Worm (Caenorhabditis elegans): ENCODE measurements around the gene E02C12.9.

Gene E02C12.9

DNA sequence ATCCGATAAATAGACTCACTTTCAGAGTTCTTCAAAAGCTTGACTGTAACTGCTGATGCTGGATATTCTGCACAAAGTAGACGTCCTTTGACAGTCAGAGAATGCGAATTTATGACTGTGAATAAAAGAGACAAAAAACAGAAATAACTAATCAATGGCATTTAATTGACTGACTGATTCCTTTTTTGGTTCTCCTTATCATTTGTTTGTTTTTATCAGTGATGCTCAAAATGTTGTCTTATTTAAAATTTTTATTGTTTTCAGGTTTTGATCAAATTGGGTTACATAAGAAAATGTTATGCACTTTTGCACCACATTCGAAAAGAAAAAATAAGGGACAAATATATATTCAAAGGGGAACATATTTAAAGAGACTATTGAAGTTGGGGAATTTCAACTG is 18.9 kb downstream of the E02C12.9 start, which contains the start of gene ttr-49:
ttr-49 (minus strand) TSS at position 171 of the 400 bp plus-strand sequence.
- TF ChIP-seq elt-2 (tag; optimal IDR thresholded peaks at IDR 0.05) = peak; percentile 41
- no peak for TF ChIP-seq sup-37 (GFP tag; optimal IDR thresholded peaks at IDR 0.05)

DNA sequence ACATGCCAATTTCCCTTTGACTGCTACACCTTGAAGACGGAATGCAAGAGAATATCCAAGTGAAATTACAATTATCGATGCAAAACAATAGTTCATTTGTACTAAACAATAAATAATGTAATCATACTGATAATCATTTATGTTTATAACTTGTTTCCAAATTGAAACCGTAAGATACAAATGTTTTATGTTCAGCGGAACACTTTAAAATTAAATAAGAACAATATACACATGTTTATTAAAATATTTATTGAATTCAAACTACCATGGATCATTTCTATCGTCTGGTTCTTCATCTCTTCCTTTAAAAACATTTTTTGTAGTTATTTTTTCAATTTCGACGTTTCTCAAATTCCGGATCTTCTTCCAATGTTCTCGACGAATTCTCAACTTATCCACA is 19.9 kb downstream of the E02C12.9 start, which contains the start of gene ttr-40:
ttr-40 (minus strand) TSS at position 101 of the 400 bp plus-strand sequence.
- TF ChIP-seq C16A3.4 (tag; optimal IDR thresholded peaks at IDR 0.05) = no peak
- no peak for TF ChIP-seq dsc-1 (tag; optimal IDR thresholded peaks at IDR 0.05)
- no peak for TF ChIP-seq egl-13 (tag; optimal IDR thresholded peaks at IDR 0.05)
- TF ChIP-seq xbp-1 (tag; optimal IDR thresholded peaks at IDR 0.05) = no peak
- no peak for TF ChIP-seq hlh-4 (tag; optimal IDR thresholded peaks at IDR 0.05)
- TF ChIP-seq Y116A8C.19 (tag; optimal IDR thresholded peaks at IDR 0.05; ENCODE audit: borderline replicate concordance) = no peak
- no peak for TF ChIP-seq unc-130 (tag; optimal IDR thresholded peaks at IDR 0.05)
- no peak for TF ChIP-seq nhr-28 (tag; optimal IDR thresholded peaks at IDR 0.05)
- TF ChIP-seq sox-4 (tag; optimal IDR thresholded peaks at IDR 0.05) = no peak
- TF ChIP-seq grh-1 (GFP tag; IDR thresholded peaks at IDR 0.05) = no peak
- no peak for TF ChIP-seq unc-62 (GFP tag; optimal IDR thresholded peaks at IDR 0.05)
- TF ChIP-seq lsy-2 (tag; optimal IDR thresholded peaks at IDR 0.05) = no peak
- no peak for TF ChIP-seq ets-5 (GFP tag; IDR thresholded peaks at IDR 0.05)
- no peak for TF ChIP-seq lin-35 (GFP tag; optimal IDR thresholded peaks at IDR 0.05)
- no peak for TF ChIP-seq efl-1 (optimal IDR thresholded peaks at IDR 0.05)
- no peak for TF ChIP-seq efl-1 (GFP tag; optimal IDR thresholded peaks at IDR 0.05 in 1 of 2)
- no peak for TF ChIP-seq egl-27 (tag; optimal IDR thresholded peaks at IDR 0.05)
- TF ChIP-seq fkh-4 (tag; optimal IDR thresholded peaks at IDR 0.05; ENCODE audit: borderline replicate concordance) = no peak
- no peak for TF ChIP-seq C04F5.9 (tag; optimal IDR thresholded peaks at IDR 0.05)
- no peak for TF ChIP-seq aly-2 (tag; optimal IDR thresholded peaks at IDR 0.05)
- no peak for TF ChIP-seq F16B12.6 (tag; optimal IDR thresholded peaks at IDR 0.05)

DNA sequence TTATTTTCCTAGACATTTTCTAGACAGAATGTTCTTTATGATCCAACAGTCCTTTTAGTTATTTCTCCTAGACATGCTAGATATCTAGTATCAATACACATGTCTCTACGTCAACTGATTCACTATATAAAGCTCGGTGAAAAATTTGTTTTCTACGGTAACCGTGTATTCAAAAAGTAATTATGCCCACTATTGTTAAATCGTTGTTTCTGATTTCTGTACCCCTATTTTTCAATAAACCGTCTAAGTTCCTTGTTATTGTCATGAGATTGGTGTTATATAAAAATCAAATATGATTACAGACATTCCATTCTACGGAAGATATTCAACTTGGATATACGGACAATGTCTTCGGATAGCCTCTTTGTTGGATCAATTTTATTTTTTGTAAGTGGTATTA is 22.3 kb downstream of the E02C12.9 start, which contains the start of gene srx-46:
srx-46 (plus strand) TSS at position 301 of the 400 bp plus-strand sequence.
- TF ChIP-seq mdl-1 (tag; optimal IDR thresholded peaks at IDR 0.05) (no peak), C04F5.9 (tag; optimal IDR thresholded peaks at IDR 0.05) (no peak), F16B12.6 (tag; optimal IDR thresholded peaks at IDR 0.05) (no peak)

DNA sequence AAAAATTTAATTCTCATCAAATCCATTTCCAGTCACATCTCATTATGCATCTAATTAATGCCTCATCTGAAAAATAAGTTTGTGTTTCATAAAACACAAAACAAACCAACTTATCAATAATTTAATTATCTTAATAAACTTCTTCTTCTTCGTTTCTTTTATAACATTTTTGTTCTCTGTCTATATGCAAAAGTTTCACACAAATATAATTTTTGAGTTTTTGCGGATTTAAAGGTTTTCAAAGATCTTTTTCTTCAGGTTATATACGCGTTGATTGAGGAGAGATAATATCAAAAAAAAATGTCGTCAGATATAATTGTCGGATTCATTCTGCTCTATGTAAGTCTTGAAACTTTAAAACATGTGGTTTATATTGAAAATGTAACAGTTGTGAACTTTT is 25.6 kb downstream of the E02C12.9 start, which contains the start of gene srx-47:
srx-47 (plus strand) TSS at position 301 of the 400 bp plus-strand sequence.
- TF ChIP-seq grh-1 (GFP tag; IDR thresholded peaks at IDR 0.05) (no peak), lin-15B (tag; optimal IDR thresholded peaks at IDR 0.05) (no peak), dsc-1 (tag; optimal IDR thresholded peaks at IDR 0.05) (no peak), sox-4 (tag; optimal IDR thresholded peaks at IDR 0.05) (no peak), efl-1 (optimal IDR thresholded peaks at IDR 0.05) (no peak), efl-1 (GFP tag; optimal IDR thresholded peaks at IDR 0.05 in 1 of 2) (peak in 1 of 2 experiments; percentile 10)

DNA sequence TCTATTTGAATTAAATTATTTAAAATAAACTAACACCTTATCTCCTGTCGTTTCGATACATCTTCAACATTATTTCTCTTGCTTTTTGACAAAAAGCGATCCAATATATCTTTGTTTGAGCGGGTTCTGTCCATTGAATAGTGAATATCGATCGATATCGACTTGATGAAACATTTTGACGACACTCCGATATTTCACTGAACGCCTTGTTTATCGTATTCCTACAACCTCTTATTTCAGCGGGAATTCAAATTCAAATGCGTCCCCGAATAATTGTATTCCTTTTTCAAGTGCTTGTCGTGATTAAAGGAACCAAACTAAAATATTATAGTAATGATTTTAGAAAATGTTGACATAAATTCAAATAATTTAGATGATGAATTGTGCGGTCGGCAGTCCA is 28.5 kb downstream of the E02C12.9 start, which contains the start of the genes K07B1.7 and try-5:
K07B1.7 (minus strand) TSS at position 159 of the 400 bp plus-strand sequence.
try-5 (plus strand) TSS at position 241 of the 400 bp plus-strand sequence.
- TF ChIP-seq jun-1 (tag; optimal IDR thresholded peaks at IDR 0.05) = peak; percentile 12
- peak; percentile 42 for TF ChIP-seq F16B12.6 (tag; optimal IDR thresholded peaks at IDR 0.05)
- no peak for TF ChIP-seq aly-2 (tag; optimal IDR thresholded peaks at IDR 0.05)
- TF ChIP-seq ztf-4 (tag; optimal IDR thresholded peaks at IDR 0.05) = no peak
- peak; percentile 76 for TF ChIP-seq nhr-47 (tag; optimal IDR thresholded peaks at IDR 0.05)
- peak; percentile 43 for TF ChIP-seq fkh-8 (tag; optimal IDR thresholded peaks at IDR 0.05)
- TF ChIP-seq lin-39 (tag; optimal IDR thresholded peaks at IDR 0.05) = no peak
- TF ChIP-seq unc-30 (tag; optimal IDR thresholded peaks at IDR 0.05) = no peak
- no peak for TF ChIP-seq sup-37 (GFP tag; optimal IDR thresholded peaks at IDR 0.05)
- peak; percentile 53 for TF ChIP-seq nhr-19 (GFP tag; conservative IDR thresholded peaks at IDR 0.05)
- peak; percentile 8 for TF ChIP-seq irx-1 (tag; optimal IDR thresholded peaks at IDR 0.05)
- no peak for TF ChIP-seq zag-1 (tag; optimal IDR thresholded peaks at IDR 0.05)
- no peak for TF ChIP-seq unc-130 (tag; optimal IDR thresholded peaks at IDR 0.05)
- TF ChIP-seq fkh-10 (GFP tag; optimal IDR thresholded peaks at IDR 0.05) = no peak
- TF ChIP-seq mep-1 (tag; optimal IDR thresholded peaks at IDR 0.05) = peak; percentile 67
- peak; percentile 68 for TF ChIP-seq nhr-20 (tag; optimal IDR thresholded peaks at IDR 0.05)
- TF ChIP-seq hlh-4 (tag; optimal IDR thresholded peaks at IDR 0.05) = no peak
- no peak for TF ChIP-seq nhr-28 (tag; optimal IDR thresholded peaks at IDR 0.05)
- no peak for TF ChIP-seq lir-3 (tag; optimal IDR thresholded peaks at IDR 0.05; ENCODE audit: poor library complexity)
- TF ChIP-seq Y116A8C.19 (tag; optimal IDR thresholded peaks at IDR 0.05; ENCODE audit: borderline replicate concordance) = no peak
- TF ChIP-seq lsy-2 (tag; optimal IDR thresholded peaks at IDR 0.05) = peak; percentile 70 to 90
- no peak for TF ChIP-seq nhr-237 (tag; optimal IDR thresholded peaks at IDR 0.05)
- TF ChIP-seq C04F5.9 (tag; optimal IDR thresholded peaks at IDR 0.05) = no peak
- TF ChIP-seq sox-4 (tag; optimal IDR thresholded peaks at IDR 0.05) = no peak
- no peak for TF ChIP-seq aha-1 (tag; optimal IDR thresholded peaks at IDR 0.05)
- TF ChIP-seq snu-23 (GFP tag; optimal IDR thresholded peaks at IDR 0.05) = peak; percentile 79
- no peak for TF ChIP-seq unc-62 (GFP tag; optimal IDR thresholded peaks at IDR 0.05)
- no peak for TF ChIP-seq nhr-84 (tag; optimal IDR thresholded peaks at IDR 0.05)
- TF ChIP-seq swsn-7 (tag; optimal IDR thresholded peaks at IDR 0.05) = peak; percentile 56
- TF ChIP-seq pqm-1 (tag; optimal IDR thresholded peaks at IDR 0.05) = no peak

Measured in whole organism, L1 larva.